Fruit fly (Drosophila melanogaster): ENCODE measurements around the gene CG42354.

CG42354 gene

dm6 chrX:16104738-16105426 is at the start of gene CG42354, which contains the start of gene CG42353 (continued):
- peak; percentile 41; the same call in 1 of the 2 replicates for TF ChIP-seq crol (GFP tag; IDR thresholded peaks at IDR 0.05)
- TF ChIP-seq Xrp1 (GFP tag; IDR thresholded peaks at IDR 0.05): peak; percentile 97
- peak; percentile 71 for TF ChIP-seq CG43689 (GFP tag; IDR thresholded peaks at IDR 0.05)
- TF ChIP-seq odd (GFP tag; optimal IDR thresholded peaks at IDR 0.05): peak; percentile 94
- peak; percentile 95 for TF ChIP-seq zfh1 (GFP tag; IDR thresholded peaks at IDR 0.05)
- TF ChIP-seq peb (GFP tag; IDR thresholded peaks at IDR 0.05): peak; percentile 91
- TF ChIP-seq gce (GFP tag; IDR thresholded peaks at IDR 0.05): peak; percentile 92
- TF ChIP-seq CG17568 (GFP tag; optimal IDR thresholded peaks at IDR 0.05): peak; percentile 92
- TF ChIP-seq pros (GFP tag; optimal IDR thresholded peaks at IDR 0.05): peak; percentile 83
- no peak for TF ChIP-seq Dll (GFP tag; IDR thresholded peaks at IDR 0.05; ENCODE audit: partially characterized antibody)
- peak; percentile 81 for TF ChIP-seq NFAT (GFP tag; IDR thresholded peaks at IDR 0.05)
- TF ChIP-seq CG12942 (GFP tag; optimal IDR thresholded peaks at IDR 0.05): peak; percentile 93
- TF ChIP-seq her (GFP tag; optimal IDR thresholded peaks at IDR 0.05): peak; percentile 86
- TF ChIP-seq pan (optimal IDR thresholded peaks at IDR 0.05): no peak
- peak in 1 of 2 experiments; percentile 95 for TF ChIP-seq pan (GFP tag; optimal IDR thresholded peaks at IDR 0.05 in 1 of 2, IDR thresholded peaks at IDR 0.05 in 1 of 2)
- peak; percentile 93 for TF ChIP-seq Drgx (GFP tag; IDR thresholded peaks at IDR 0.05)
- TF ChIP-seq sqz (GFP tag; optimal IDR thresholded peaks at IDR 0.05): peak; percentile 96
- no peak for TF ChIP-seq CG7963 (GFP tag; IDR thresholded peaks at IDR 0.05; ENCODE audit: partially characterized antibody)
- TF ChIP-seq unpg (GFP tag; optimal IDR thresholded peaks at IDR 0.05): peak; percentile 97
- peak; percentile 91 for TF ChIP-seq ems (GFP tag; optimal IDR thresholded peaks at IDR 0.05)
- peak; percentile 88 for TF ChIP-seq CG31388 (GFP tag; optimal IDR thresholded peaks at IDR 0.05)
- no peak for TF ChIP-seq CG34224 (GFP tag; IDR thresholded peaks at IDR 0.05; ENCODE audit: partially characterized antibody)
- peak; percentile 92 for TF ChIP-seq CG4854 (GFP tag; optimal IDR thresholded peaks at IDR 0.05)
- peak; percentile 92 for TF ChIP-seq lbe (GFP tag; optimal IDR thresholded peaks at IDR 0.05)
- peak; percentile 95 for TF ChIP-seq CG1603 (tag; optimal IDR thresholded peaks at IDR 0.05)
- TF ChIP-seq Fer2 (tag; optimal IDR thresholded peaks at IDR 0.05): peak; percentile 90
- peak; percentile 93 for TF ChIP-seq CG6254 (GFP tag; optimal IDR thresholded peaks at IDR 0.05)
- TF ChIP-seq gfzf (GFP tag; optimal IDR thresholded peaks at IDR 0.05): no peak
- TF ChIP-seq ewg (GFP tag; optimal IDR thresholded peaks at IDR 0.05): peak; percentile 92
- no peak for TF ChIP-seq br (optimal IDR thresholded peaks at IDR 0.05)
- peak; percentile 91 for TF ChIP-seq CG3065 (GFP tag; optimal IDR thresholded peaks at IDR 0.05)
- peak; percentile 86 for TF ChIP-seq dan (GFP tag; IDR thresholded peaks at IDR 0.05)
- TF ChIP-seq CG10979 (tag; optimal IDR thresholded peaks at IDR 0.05): peak; percentile 98
- peak; percentile 91 for TF ChIP-seq Gsc (GFP tag; IDR thresholded peaks at IDR 0.05)
- no peak for TF ChIP-seq Hr39 (optimal IDR thresholded peaks at IDR 0.05)
- peak; percentile 38 for TF ChIP-seq en (GFP tag; optimal IDR thresholded peaks at IDR 0.05)
- peak; percentile 18 for TF ChIP-seq CG14965 (GFP tag; optimal IDR thresholded peaks at IDR 0.05; ENCODE audit: borderline replicate concordance)
- peak; percentile 94 for TF ChIP-seq D19A (tag; optimal IDR thresholded peaks at IDR 0.05)
- TF ChIP-seq D (optimal IDR thresholded peaks at IDR 0.05): no peak
- peak; percentile 95 for TF ChIP-seq D (GFP tag; optimal IDR thresholded peaks at IDR 0.05)
- TF ChIP-seq Lim3 (GFP tag; IDR thresholded peaks at IDR 0.05): peak; percentile 79
- peak; percentile 90 for TF ChIP-seq gcm2 (GFP tag; optimal IDR thresholded peaks at IDR 0.05)
- TF ChIP-seq Max (GFP tag; optimal IDR thresholded peaks at IDR 0.05): peak; percentile 95
- TF ChIP-seq CG32772 (GFP tag; IDR thresholded peaks at IDR 0.05): peak; percentile 93
- TF ChIP-seq Fer1 (GFP tag; optimal IDR thresholded peaks at IDR 0.05): peak; percentile 96
- TF ChIP-seq Hand (GFP tag; optimal IDR thresholded peaks at IDR 0.05): peak; percentile 91
- TF ChIP-seq dmrt99B (tag; optimal IDR thresholded peaks at IDR 0.05): peak; percentile 96
- TF ChIP-seq CrebB (tag; optimal IDR thresholded peaks at IDR 0.05): peak; percentile 94
- peak; percentile 96 for TF ChIP-seq CG12104 (GFP tag; optimal IDR thresholded peaks at IDR 0.05)
- TF ChIP-seq otp (GFP tag; IDR thresholded peaks at IDR 0.05): peak; percentile 86
- peak; percentile 93 for TF ChIP-seq Rfx (GFP tag; IDR thresholded peaks at IDR 0.05)
